Fruit fly (Drosophila melanogaster) whole organism, embryonic: Measurements from ENCODE around the gene unc-45.
A peak's percentile ranks its signal among the peaks of the same experiment; 100 is the strongest.
"Not testable (repeated sequence)": the region's sequence is repeated elsewhere in the genome, so short reads cannot be mapped to it uniquely, and the experiment has no call there.

Experiments used
- BEAF-32 ChIP-seq: fragments of 200-800 bp; sonication (Bioruptor generic); optimal IDR thresholded peaks from 3 replicates; lab custom pipeline; 2017; ENCODE audit warnings: missing biosample characterization, missing genetic modification characterization, mild to moderate bottlenecking, moderate library complexity, missing genetic modification reagents
- Bgb ChIP-seq: fragments of 200-800 bp; sonication (Bioruptor generic); IDR thresholded peaks from 2 replicates; pipeline ENCODE4 v1.3.6; 2022; ENCODE audit warnings: missing biosample characterization, missing genetic modification characterization; ENCODE audit not compliant: partially characterized antibody
- CG11696 ChIP-seq: fragments of 200-800 bp; sonication (Bioruptor generic); IDR thresholded peaks from 2 replicates; pipeline ENCODE4 v1.3.6; 2022; ENCODE audit warnings: missing biosample characterization, missing genetic modification characterization
- CG12104 ChIP-seq: fragments of 200-800 bp; sonication (Bioruptor generic); optimal IDR thresholded peaks from 3 replicates; lab custom pipeline; 2016; ENCODE audit warnings: missing biosample characterization, missing genetic modification characterization
- CG15514 ChIP-seq: fragments of 200-800 bp; sonication (Bioruptor generic); optimal IDR thresholded peaks from 3 replicates; lab custom pipeline; 2017; ENCODE audit warnings: missing biosample characterization, missing genetic modification characterization, mild to moderate bottlenecking, moderate library complexity, missing genetic modification reagents
- CG18476 ChIP-seq: fragments of 200-800 bp; sonication (Bioruptor generic); optimal IDR thresholded peaks from 2 replicates; lab custom pipeline; 2016; ENCODE audit warnings: missing biosample characterization, mild to moderate bottlenecking, missing genetic modification characterization
- CG30403 ChIP-seq: fragments of 200-800 bp; sonication (Bioruptor generic); optimal IDR thresholded peaks from 3 replicates; lab custom pipeline; 2016; ENCODE audit warnings: missing biosample characterization, missing genetic modification characterization
- CG30431 ChIP-seq: fragments of 200-800 bp; sonication (Bioruptor generic); optimal IDR thresholded peaks from 2 replicates; lab custom pipeline; 2017; ENCODE audit warnings: missing biosample characterization, missing genetic modification characterization
- CG3065 ChIP-seq: fragments of 200-800 bp; sonication (Bioruptor generic); optimal IDR thresholded peaks from 2 replicates; lab custom pipeline; 2016; ENCODE audit warnings: missing biosample characterization, missing genetic modification characterization
- CG3281 ChIP-seq: fragments of 200-800 bp; sonication (Bioruptor generic); optimal IDR thresholded peaks from 3 replicates; lab custom pipeline; 2017; ENCODE audit warnings: missing biosample characterization, mild to moderate bottlenecking, missing genetic modification characterization
- CG34376 ChIP-seq: fragments of 200-800 bp; sonication (Bioruptor generic); optimal IDR thresholded peaks from 2 replicates; lab custom pipeline; 2018; ENCODE audit warnings: missing biosample characterization, mild to moderate bottlenecking, missing genetic modification characterization
- CG6272 ChIP-seq: fragments of 200-800 bp; sonication (Bioruptor generic); IDR thresholded peaks from 2 replicates; pipeline ENCODE4 v1.3.6; 2022; ENCODE audit warnings: missing biosample characterization, missing genetic modification characterization
- CG8089 ChIP-seq: fragments of 200-800 bp; sonication (Bioruptor generic); optimal IDR thresholded peaks from 3 replicates; lab custom pipeline; 2016; ENCODE audit warnings: missing biosample characterization, missing genetic modification characterization
- CG8359 ChIP-seq: fragments of 200-800 bp; sonication (Bioruptor generic); optimal IDR thresholded peaks from 2 replicates; lab custom pipeline; 2017; ENCODE audit warnings: missing biosample characterization, mild to moderate bottlenecking, missing genetic modification characterization, borderline replicate concordance
- CG9609 ChIP-seq: fragments of 200-800 bp; sonication (Bioruptor generic); optimal IDR thresholded peaks from 3 replicates; lab custom pipeline; 2016; ENCODE audit warnings: missing biosample characterization, missing genetic modification characterization
- CG9817 ChIP-seq: fragments of 200-800 bp; sonication (Bioruptor generic); optimal IDR thresholded peaks from 2 replicates; lab custom pipeline; 2018; ENCODE audit warnings: missing biosample characterization, mild to moderate bottlenecking, missing genetic modification characterization, moderate library complexity
- Deaf1 ChIP-seq: fragments of 200-800 bp; optimal IDR thresholded peaks from 3 replicates; lab custom pipeline; 2019; ENCODE audit warnings: missing biosample characterization, mild to moderate bottlenecking, missing genetic modification characterization, moderate library complexity
- Fer2 ChIP-seq: fragments of 200-800 bp; sonication (Bioruptor generic); optimal IDR thresholded peaks from 2 replicates; lab custom pipeline; 2018; ENCODE audit warnings: missing biosample characterization, mild to moderate bottlenecking, missing genetic modification characterization, moderate library complexity
- HmgZ ChIP-seq: fragments of 200-800 bp; sonication (Bioruptor generic); optimal IDR thresholded peaks from 2 replicates; lab custom pipeline; 2018; ENCODE audit warnings: missing biosample characterization, mild to moderate bottlenecking, missing genetic modification characterization
- NfI ChIP-seq: fragments of 200-800 bp; sonication (Bioruptor generic); optimal IDR thresholded peaks from 3 replicates; lab custom pipeline; 2018; ENCODE audit warnings: missing biosample characterization, mild to moderate bottlenecking, missing genetic modification characterization, moderate library complexity
- Sin3A ChIP-seq: fragments of >200 bp; optimal IDR thresholded peaks from 2 replicates; lab custom pipeline; 2018
- Sry-β ChIP-seq: fragments of 200-800 bp; sonication (Bioruptor generic); optimal IDR thresholded peaks from 2 replicates; lab custom pipeline; 2018; ENCODE audit warnings: missing biosample characterization, mild to moderate bottlenecking, missing genetic modification characterization, moderate library complexity
- Taf1 ChIP-seq: fragments of 200-800 bp; sonication (Bioruptor generic); IDR thresholded peaks from 2 replicates; pipeline ENCODE4 v1.3.6; 2022; ENCODE audit warnings: missing biosample characterization, missing genetic modification characterization
- ab ChIP-seq: fragments of 200-800 bp; sonication (Bioruptor generic); optimal IDR thresholded peaks from 2 replicates; lab custom pipeline; 2016; ENCODE audit warnings: missing biosample characterization, missing genetic modification characterization
- az2 ChIP-seq: fragments of 200-800 bp; sonication (Bioruptor generic); optimal IDR thresholded peaks from 3 replicates; lab custom pipeline; 2016; ENCODE audit warnings: missing biosample characterization, missing genetic modification characterization
- bbx ChIP-seq: fragments of 200-800 bp; sonication (Bioruptor generic); IDR thresholded peaks from 2 replicates; pipeline ENCODE4 v1.3.6; 2022; ENCODE audit warnings: missing biosample characterization, missing genetic modification characterization; ENCODE audit not compliant: partially characterized antibody
- chinmo ChIP-seq: fragments of 200-800 bp; sonication (Bioruptor generic); IDR thresholded peaks from 4 replicates; pipeline ENCODE4 v1.3.6; 2022; ENCODE audit warnings: missing biosample characterization, missing genetic modification characterization; ENCODE audit not compliant: partially characterized antibody
- cwo ChIP-seq: fragments of 200-800 bp; sonication (Bioruptor generic); optimal IDR thresholded peaks from 3 replicates; lab custom pipeline; 2017; ENCODE audit warnings: missing biosample characterization, missing genetic modification characterization, mild to moderate bottlenecking, moderate library complexity, missing genetic modification reagents
- ind ChIP-seq: fragments of 200-800 bp; sonication (Bioruptor generic); optimal IDR thresholded peaks from 3 replicates; lab custom pipeline; 2016; ENCODE audit warnings: missing biosample characterization, missing genetic modification characterization
- inv ChIP-seq: fragments of 200-800 bp; sonication (Bioruptor generic); IDR thresholded peaks from 2 replicates; pipeline ENCODE4 v1.3.6; 2022; ENCODE audit warnings: missing biosample characterization, missing genetic modification characterization; ENCODE audit not compliant: partially characterized antibody
- jing ChIP-seq: fragments of 200-800 bp; sonication (Bioruptor generic); optimal IDR thresholded peaks from 2 replicates; lab custom pipeline; 2018; ENCODE audit warnings: missing biosample characterization, mild to moderate bottlenecking, missing genetic modification characterization
- lab ChIP-seq: fragments of 200-800 bp; sonication (Bioruptor generic); optimal IDR thresholded peaks from 3 replicates; lab custom pipeline; 2017; ENCODE audit warnings: missing biosample characterization, missing genetic modification characterization, mild to moderate bottlenecking, moderate library complexity, missing genetic modification reagents
- lilli ChIP-seq: fragments of 200-800 bp; sonication (Bioruptor generic); optimal IDR thresholded peaks from 3 replicates; lab custom pipeline; 2016; ENCODE audit warnings: missing biosample characterization, missing genetic modification characterization
- lmd ChIP-seq: fragments of 200-800 bp; sonication (Bioruptor generic); IDR thresholded peaks from 2 replicates; pipeline ENCODE4 v1.3.6; 2022; ENCODE audit warnings: missing biosample characterization, missing genetic modification characterization
- org-1 ChIP-seq: fragments of 200-800 bp; sonication (Bioruptor generic); optimal IDR thresholded peaks from 2 replicates; lab custom pipeline; 2017; ENCODE audit warnings: missing biosample characterization, missing genetic modification characterization
- peb ChIP-seq: fragments of 200-800 bp; sonication (Bioruptor generic); IDR thresholded peaks from 2 replicates; pipeline ENCODE4 v1.3.6; 2022; ENCODE audit warnings: missing biosample characterization, missing genetic modification characterization
- repo ChIP-seq: fragments of 200-800 bp; sonication (Bioruptor generic); optimal IDR thresholded peaks from 2 replicates; lab custom pipeline; 2016; ENCODE audit warnings: missing biosample characterization, missing genetic modification characterization
- scrt ChIP-seq: fragments of 200-800 bp; sonication (Bioruptor generic); optimal IDR thresholded peaks from 2 replicates; lab custom pipeline; 2018; ENCODE audit warnings: missing biosample characterization, mild to moderate bottlenecking, missing genetic modification characterization, moderate library complexity
- sisA ChIP-seq: fragments of 200-800 bp; sonication (Bioruptor generic); IDR thresholded peaks from 2 replicates; pipeline ENCODE4 v1.3.6; 2022; ENCODE audit warnings: missing biosample characterization, missing genetic modification characterization
- so ChIP-seq: fragments of 200-800 bp; sonication (Bioruptor generic); IDR thresholded peaks from 3 replicates; pipeline ENCODE4 v1.3.6; 2022; ENCODE audit warnings: missing biosample characterization, missing genetic modification characterization
- tgo ChIP-seq: fragments of 200-800 bp; sonication (Bioruptor generic); IDR thresholded peaks from 3 replicates; pipeline ENCODE4 v1.3.6; 2022; ENCODE audit warnings: missing biosample characterization, missing genetic modification characterization
- tio ChIP-seq: fragments of 200-800 bp; sonication (Bioruptor generic); optimal IDR thresholded peaks from 2 replicates; lab custom pipeline; 2017; ENCODE audit warnings: missing biosample characterization, missing genetic modification characterization, inconsistent platforms
- zen ChIP-seq: fragments of 200-800 bp; sonication (Bioruptor generic); optimal IDR thresholded peaks from 3 replicates; lab custom pipeline; 2018; ENCODE audit warnings: missing biosample characterization, mild to moderate bottlenecking, missing genetic modification characterization, moderate library complexity

unc-45 gene

dm6 chr3R:8040843-8041242, 7.7 kb downstream of the unc-45 start, which contains the start of gene CG43060:
Gene CG43060 (plus strand): TSS chr3R:8041224.
- no peak for TF ChIP-seq CG12104 (GFP tag; lab: Kevin White, UChicago)
- no peak for TF ChIP-seq HmgZ (tag; lab: Kevin White, UChicago)
- TF ChIP-seq sisA, result no peak
- no peak for TF ChIP-seq BEAF-32 (GFP tag; lab: Kevin White, UChicago)

DNA sequence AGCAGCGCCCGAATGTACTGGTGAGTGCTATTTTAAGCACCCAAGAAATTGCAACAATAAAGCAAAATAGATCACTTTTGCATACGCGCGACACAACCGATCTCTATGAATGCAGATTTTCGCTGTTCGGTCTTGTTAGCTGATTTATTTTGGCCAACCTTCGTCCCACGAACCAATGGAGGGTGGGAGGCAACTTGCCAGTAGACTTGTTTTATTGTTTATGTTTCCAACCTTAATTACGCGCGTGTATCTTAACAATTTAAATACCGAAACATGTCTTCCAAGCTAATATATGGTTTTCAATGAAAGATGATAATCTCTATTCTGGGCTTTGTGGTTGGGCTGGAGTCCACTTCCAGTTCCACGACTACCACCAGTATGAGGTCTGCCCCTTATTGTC, 15.8 kb downstream of the unc-45 start, which contains the start of gene CG43618:
Gene CG43618 (plus strand): TSS at position 301 of the 400 bp plus-strand sequence.
- TF ChIP-seq CG9817 (tag; lab: Kevin White, UChicago); jing (GFP tag; lab: Kevin White, UChicago); CG18476: not testable (repeated sequence)

dm6 chr3R:8049373-8049772, 16.3 kb downstream of the unc-45 start, which contains the start of gene CG43061:
Gene CG43061 (plus strand): TSS chr3R:8049673.
- not testable (repeated sequence) for TF ChIP-seq Sry-β (GFP tag; lab: Kevin White, UChicago); CG8359 (GFP tag; lab: Kevin White, UChicago); bbx (GFP tag; lab: Robert Waterston, UW)

- TF ChIP-seq ab (GFP tag; lab: Kevin White, UChicago) (no peak), Deaf1 (tag; lab: Kevin White, UChicago) (peak; percentile 90), Fer2 (tag; lab: Kevin White, UChicago) (no peak), CG11696 (GFP tag; lab: Robert Waterston, UW) (no peak), CG34376 (GFP tag; lab: Kevin White, UChicago) (no peak), CG30431 (GFP tag; lab: Kevin White, UChicago) (no peak), tgo (GFP tag; lab: Robert Waterston, UW) (no peak), so (no peak), CG9609 (GFP tag; lab: Kevin White, UChicago) (no peak), HmgZ (tag; lab: Kevin White, UChicago) (no peak), chinmo (GFP tag; lab: Robert Waterston, UW) (0 out of 4 replicates have a peak, but pooled peaks have one; percentile 23), scrt (GFP tag; lab: Kevin White, UChicago) (peak; percentile 0), CG6272 (GFP tag; lab: Robert Waterston, UW) (0 out of 2 replicates have a peak, but pooled peaks have one; percentile 21)
- TF ChIP-seq, all 482 proteins: peak for 4
Measured at dm6 chr3R:8058984-8059383, 25.9 kb downstream of the unc-45 start, which contains the start of gene mAChR-B. Gene mAChR-B (plus strand): TSS chr3R:8059284.

DNA sequence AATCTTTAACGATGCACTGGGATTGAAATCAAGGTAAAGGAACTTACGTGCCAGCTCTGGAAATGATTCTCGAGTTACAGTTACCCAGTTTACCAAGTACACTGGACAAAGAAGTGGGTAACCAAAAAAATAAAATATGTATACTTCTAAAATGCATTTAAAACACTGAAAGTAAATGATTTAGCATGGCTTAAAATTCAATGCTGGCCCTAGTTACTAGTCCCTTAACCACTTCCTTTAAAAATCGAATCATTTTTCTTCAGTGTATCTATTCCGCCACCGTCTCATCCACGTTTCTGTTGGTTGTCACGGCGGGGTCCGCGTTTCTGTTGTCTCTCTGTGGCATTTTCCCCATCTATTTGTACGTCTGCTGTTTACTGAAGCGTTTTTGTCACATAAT, 39.5 kb downstream of the unc-45 start:
- TF ChIP-seq NfI (GFP tag; lab: Kevin White, UChicago) (no peak), ind (peak; percentile 39), repo (GFP tag; lab: Kevin White, UChicago) (no peak), Sin3A (lab: Kevin White, UChicago) (no peak), lab (GFP tag; lab: Kevin White, UChicago) (peak; percentile 67), cwo (GFP tag; lab: Kevin White, UChicago) (peak; percentile 44), zen (tag; lab: Kevin White, UChicago) (no peak), CG30403 (GFP tag; lab: Kevin White, UChicago) (peak; percentile 28), tio (GFP tag; lab: Kevin White, UChicago) (peak; percentile 20), CG15514 (peak; percentile 42), CG3281 (GFP tag; lab: Kevin White, UChicago) (peak; percentile 35), lilli (peak; percentile 40), CG8089 (GFP tag; lab: Kevin White, UChicago) (no peak), CG3065 (GFP tag; lab: Kevin White, UChicago) (no peak), Taf1 (GFP tag; lab: Robert Waterston, UW) (0 out of 2 replicates have a peak, but pooled peaks have one; percentile 24), inv (GFP tag; lab: Robert Waterston, UW) (no peak), org-1 (peak; percentile 33), lmd (GFP tag; lab: Robert Waterston, UW) (peak; percentile 41), Bgb (no peak), peb (0 out of 2 replicates have a peak, but pooled peaks have one; percentile 9), az2 (GFP tag; lab: Kevin White, UChicago) (peak; percentile 2)
